Fruit fly (Drosophila melanogaster) S2 (cell line): ENCODE data around the gene CG9662.

Source experiments
- CG8478 ChIP-seq: fragments of >200 bp; optimal IDR thresholded peaks from 2 replicates; lab custom pipeline; 2018
- CTCF ChIP-seq, 2 experiments: fragments of >200 bp; optimal IDR thresholded peaks; 2 replicates each; lab custom pipeline; 2018

CG9662 gene

DNA sequence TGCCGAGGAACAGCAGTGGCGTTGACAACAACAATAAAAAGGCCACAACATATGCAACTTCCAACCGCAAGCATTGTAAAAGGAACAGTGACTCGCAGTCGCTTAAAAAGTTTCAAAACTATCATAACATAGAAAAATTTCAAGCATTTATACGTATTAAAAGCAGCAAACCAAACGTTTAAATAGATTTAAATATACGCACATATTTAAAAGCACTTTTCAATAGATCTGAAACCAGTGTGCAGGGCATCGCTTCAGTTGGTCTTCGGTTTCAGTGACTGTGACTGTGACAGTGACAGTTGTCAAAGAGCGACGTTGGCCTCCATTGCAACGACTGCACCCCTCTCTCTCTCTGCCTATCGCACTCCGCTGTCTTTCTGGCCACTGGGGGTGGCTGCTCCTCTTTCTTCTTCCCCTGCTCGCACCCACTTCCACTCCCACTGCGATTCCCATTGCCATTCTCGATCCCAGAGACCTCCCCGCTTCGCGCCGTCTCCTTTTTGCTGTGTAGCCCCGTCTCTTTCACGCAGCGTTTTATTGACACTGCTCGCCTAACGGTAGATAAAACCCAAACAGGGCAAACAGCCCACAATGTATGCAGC is 28.3 kb downstream of the CG9662 start:
- TF ChIP-seq CTCF (optimal IDR thresholded peaks at IDR 0.05; lab: Kevin White, UChicago) (no peak), CG8478 (lab: Kevin White, UChicago) (no peak)

dm6 chr2L:3346483-3346839 is 30.1 kb downstream of the CG9662 start:
- TF ChIP-seq CTCF (optimal IDR thresholded peaks at IDR 0.05; lab: Kevin White, UChicago) (no peak), CG8478 (lab: Kevin White, UChicago) (no peak)

dm6 chr2L:3345763-3346482 is 30.6 kb downstream of the CG9662 start:
- no peak for TF ChIP-seq CTCF (optimal IDR thresholded peaks at IDR 0.05; lab: Kevin White, UChicago)
- TF ChIP-seq CG8478 (lab: Kevin White, UChicago): no peak

- no peak for TF ChIP-seq CG8478 (lab: Kevin White, UChicago)
- TF ChIP-seq CTCF (optimal IDR thresholded peaks at IDR 0.05; lab: Kevin White, UChicago): no peak
These were observed 34.2 kb downstream of the CG9662 start for dm6 chr2L:3342369-3342768.

DNA sequence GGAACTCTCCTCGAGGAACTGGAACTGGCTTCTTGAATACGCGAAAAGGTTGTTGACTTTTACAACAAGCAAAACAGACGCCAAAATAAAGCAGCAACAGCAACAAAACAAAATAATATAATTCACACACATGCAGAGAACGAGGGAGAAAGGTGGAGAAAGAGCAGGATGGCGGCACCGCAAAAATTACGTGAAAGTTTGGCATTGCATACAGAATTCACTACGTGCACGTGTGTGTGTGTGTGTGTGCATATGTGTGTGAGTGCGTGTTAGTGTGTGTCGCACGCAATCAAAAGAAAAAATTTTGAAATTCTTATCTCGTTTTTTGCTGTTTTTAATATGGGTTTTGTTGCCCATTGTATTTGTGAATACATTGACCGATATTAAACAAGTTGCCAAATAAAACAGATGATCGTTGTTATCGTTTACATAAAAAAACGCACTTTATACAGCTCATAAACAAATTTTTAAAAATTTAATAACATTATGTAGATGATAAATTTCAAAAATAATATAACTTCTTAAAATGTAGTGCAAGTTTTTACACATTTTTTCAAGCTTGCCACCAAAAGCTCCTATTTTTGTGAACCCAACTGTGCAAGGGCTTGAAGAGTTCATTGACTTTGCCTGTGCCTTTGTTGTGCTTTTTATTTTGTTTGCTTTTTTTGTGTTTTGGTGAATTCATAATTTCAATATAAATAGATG is 35.2 kb downstream of the CG9662 start:
- no peak for TF ChIP-seq CTCF (optimal IDR thresholded peaks at IDR 0.05; lab: Kevin White, UChicago)
- no peak for TF ChIP-seq CG8478 (lab: Kevin White, UChicago)

DNA sequence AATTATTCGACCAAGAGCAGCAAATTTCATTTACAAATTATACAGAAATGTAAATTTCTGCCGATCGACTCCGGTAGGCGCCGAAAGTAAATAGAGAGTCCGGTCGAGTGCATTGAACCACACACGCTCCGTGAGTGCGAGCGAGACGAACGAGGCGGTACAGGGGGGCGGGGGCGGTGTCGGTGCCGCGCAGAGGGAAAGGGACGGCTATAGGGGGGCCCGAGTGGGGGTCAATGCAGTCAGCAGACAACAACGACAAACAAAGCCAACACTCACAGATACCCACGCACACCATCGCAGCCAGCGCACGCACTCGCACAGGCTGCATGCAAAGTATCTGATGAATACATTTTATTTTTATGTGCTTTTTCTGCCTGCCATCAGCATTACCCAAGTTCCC is 37.1 kb downstream of the CG9662 start:
- TF ChIP-seq CTCF (optimal IDR thresholded peaks at IDR 0.05; lab: Kevin White, UChicago) (no peak), CG8478 (lab: Kevin White, UChicago) (no peak)

DNA sequence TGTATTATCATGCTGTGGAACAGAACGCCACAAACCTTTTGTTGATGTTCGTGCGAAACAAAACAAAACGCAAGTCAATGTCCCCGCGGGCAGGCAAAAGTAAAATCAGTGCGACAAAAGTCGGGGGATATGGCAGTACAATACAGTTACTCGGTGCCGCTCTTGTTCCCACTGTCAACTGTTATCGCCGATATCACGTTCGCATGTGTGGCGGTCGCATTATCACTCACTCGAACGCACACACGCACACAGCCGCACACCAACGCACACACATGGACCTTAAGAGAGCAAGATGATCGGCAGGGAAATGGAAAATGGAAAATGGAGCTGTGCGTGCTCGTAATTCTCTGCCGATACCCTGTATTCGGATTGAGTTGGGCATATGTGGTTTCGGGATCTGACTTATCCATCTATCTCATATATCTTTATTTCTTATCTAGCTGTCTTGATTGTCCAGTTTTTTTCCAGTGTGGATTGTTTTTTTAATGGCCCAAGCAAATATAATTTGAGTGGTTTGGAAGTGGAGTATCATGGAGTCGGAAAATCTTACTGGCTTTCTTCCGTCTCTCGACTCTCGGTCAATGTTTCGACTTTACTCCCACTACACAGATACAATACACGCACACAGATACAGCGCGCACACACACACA is 37.8 kb downstream of the CG9662 start:
- TF ChIP-seq CG8478 (lab: Kevin White, UChicago): no peak
- no peak for TF ChIP-seq CTCF (optimal IDR thresholded peaks at IDR 0.05; lab: Kevin White, UChicago)

- TF ChIP-seq CTCF (optimal IDR thresholded peaks at IDR 0.05; lab: Kevin White, UChicago) (no peak), CG8478 (lab: Kevin White, UChicago) (no peak)
These were observed 44.0 kb downstream of the CG9662 start, which contains the start of gene CG15408 for dm6 chr2L:3332514-3332913. Gene CG15408 (plus strand): TSS chr2L:3332814.

dm6 chr2L:3330628-3331027 is 45.9 kb downstream of the CG9662 start, which contains the start of gene CG3285:
Gene CG3285 (plus strand): TSS chr2L:3330928.
- TF ChIP-seq CG8478 (lab: Kevin White, UChicago): no peak

- TF ChIP-seq CTCF (optimal IDR thresholded peaks at IDR 0.05; lab: Kevin White, UChicago): no peak
- no peak for TF ChIP-seq CG8478 (lab: Kevin White, UChicago)
These were observed 48.9 kb downstream of the CG9662 start, which contains the start of gene CG33282 for dm6 chr2L:3327603-3328002. Gene CG33282 (plus strand): TSS chr2L:3327903.
